Worm (Caenorhabditis elegans) whole organism, L3 larva: ENCODE measurements around the gene klp-11.

ENCODE experiments used
- R02D3.7 ChIP-seq: fragments of 150-350 bp; optimal IDR thresholded peaks from 2 replicates; lab custom pipeline; 2014; ENCODE audit warnings: missing biosample characterization, missing genetic modification characterization
- ZK546.5 ChIP-seq: sonication (generic microtip); optimal IDR thresholded peaks from 2 replicates; lab custom pipeline; 2017; ENCODE audit warnings: missing biosample characterization, missing genetic modification characterization
- aly-2 ChIP-seq: fragments of 150-350 bp; optimal IDR thresholded peaks from 2 replicates; lab custom pipeline; 2014; ENCODE audit warnings: missing biosample characterization, missing genetic modification characterization
- ama-1 ChIP-seq: fragments of 150-350 bp; optimal IDR thresholded peaks from 2 replicates; lab custom pipeline; 2018
- ceh-16 ChIP-seq: sonication (generic microtip); optimal IDR thresholded peaks from 2 replicates; lab custom pipeline; 2017; ENCODE audit warnings: missing biosample characterization, missing genetic modification characterization
- ceh-28 ChIP-seq: fragments of 150-350 bp; optimal IDR thresholded peaks from 2 replicates; lab custom pipeline; 2014; ENCODE audit warnings: missing biosample characterization, missing genetic modification reagents, missing genetic modification characterization
- ceh-82 ChIP-seq: fragments of 150-350 bp; optimal IDR thresholded peaks from 2 replicates; lab custom pipeline; 2014; ENCODE audit warnings: missing biosample characterization, missing genetic modification characterization
- ceh-9 ChIP-seq: sonication (generic microtip); optimal IDR thresholded peaks from 2 replicates; lab custom pipeline; 2018; ENCODE audit warnings: missing biosample characterization, missing genetic modification characterization
- egl-27 ChIP-seq: sonication (generic microtip); optimal IDR thresholded peaks from 4 replicates; lab custom pipeline; 2017; ENCODE audit warnings: missing biosample characterization, missing genetic modification reagents, missing genetic modification characterization
- elt-2 ChIP-seq: sonication (generic microtip); optimal IDR thresholded peaks from 2 replicates; lab custom pipeline; 2016; ENCODE audit warnings: missing genetic modification reagents, mild to moderate bottlenecking, missing genetic modification characterization, missing compliant biosample characterization
- elt-3 ChIP-seq, 3 experiments: fragments of 150-350 bp in 1 of 3; sonication (generic microtip) in 2 of 3; optimal IDR thresholded peaks; 2 replicates in 2 of 3; 4 replicates in 1 of 3; lab custom pipeline; 2014 to 2017; ENCODE audit warnings: missing biosample characterization in 3 of 3, missing genetic modification characterization in 3 of 3
- fkh-10 ChIP-seq: sonication (generic microtip); optimal IDR thresholded peaks from 2 replicates; lab custom pipeline; 2017; ENCODE audit warnings: missing biosample characterization, missing genetic modification reagents, missing genetic modification characterization
- fkh-2 ChIP-seq: fragments of 150-350 bp; optimal IDR thresholded peaks from 2 replicates; lab custom pipeline; 2014; ENCODE audit warnings: missing biosample characterization, missing genetic modification reagents, missing genetic modification characterization
- fos-1 ChIP-seq: fragments of 150-350 bp; optimal IDR thresholded peaks from 2 replicates; lab custom pipeline; 2014; ENCODE audit warnings: missing biosample characterization, missing genetic modification characterization
- jun-1 ChIP-seq: fragments of 150-350 bp; optimal IDR thresholded peaks from 2 replicates; lab custom pipeline; 2014; ENCODE audit warnings: missing biosample characterization, missing genetic modification reagents, missing genetic modification characterization
- lin-15B ChIP-seq: fragments of 150-350 bp; optimal IDR thresholded peaks from 2 replicates; lab custom pipeline; 2014; ENCODE audit warnings: missing biosample characterization, missing genetic modification characterization
- lin-39 ChIP-seq: fragments of 150-350 bp; optimal IDR thresholded peaks from 2 replicates; lab custom pipeline; 2018; ENCODE audit warnings: missing biosample characterization, missing genetic modification reagents, missing genetic modification characterization
- mml-1 ChIP-seq: fragments of 150-350 bp; sonication (generic microtip); optimal IDR thresholded peaks from 3 replicates; lab custom pipeline; 2014; ENCODE audit warnings: missing biosample characterization, missing genetic modification characterization
- nhr-11 ChIP-seq: fragments of 150-350 bp; optimal IDR thresholded peaks from 2 replicates; lab custom pipeline; 2014; ENCODE audit warnings: missing biosample characterization, missing genetic modification characterization
- nhr-12 ChIP-seq: fragments of 150-350 bp; optimal IDR thresholded peaks from 2 replicates; lab custom pipeline; 2014; ENCODE audit warnings: missing biosample characterization, missing genetic modification characterization
- nhr-23 ChIP-seq: fragments of 150-350 bp; optimal IDR thresholded peaks from 2 replicates; lab custom pipeline; 2014; ENCODE audit warnings: missing biosample characterization, missing genetic modification reagents, missing genetic modification characterization
- nhr-237 ChIP-seq: fragments of 150-350 bp; optimal IDR thresholded peaks from 2 replicates; lab custom pipeline; 2014; ENCODE audit warnings: missing biosample characterization, missing genetic modification characterization
- nhr-28 ChIP-seq: fragments of 150-350 bp; optimal IDR thresholded peaks from 2 replicates; lab custom pipeline; 2014; ENCODE audit warnings: missing biosample characterization, missing genetic modification characterization
- nhr-43 ChIP-seq: sonication (generic microtip); optimal IDR thresholded peaks from 2 replicates; lab custom pipeline; 2016; ENCODE audit warnings: mild to moderate bottlenecking, missing genetic modification characterization, missing compliant biosample characterization; ENCODE audit not compliant: poor library complexity, severe bottlenecking
- nhr-76 ChIP-seq: fragments of 150-350 bp; sonication (generic microtip); optimal IDR thresholded peaks from 5 replicates; lab custom pipeline; 2014; ENCODE audit warnings: missing biosample characterization, missing genetic modification characterization
- pha-4 ChIP-seq: fragments of 150-350 bp; optimal IDR thresholded peaks from 2 replicates; lab custom pipeline; 2014; ENCODE audit warnings: missing biosample characterization, missing genetic modification reagents, missing genetic modification characterization
- sea-2 ChIP-seq: fragments of 150-350 bp; sonication (generic microtip); optimal IDR thresholded peaks from 4 replicates; lab custom pipeline; 2014; ENCODE audit warnings: missing biosample characterization, missing genetic modification reagents, missing genetic modification characterization
- skn-1 ChIP-seq: fragments of 150-350 bp; optimal IDR thresholded peaks from 2 replicates; lab custom pipeline; 2014; ENCODE audit warnings: missing biosample characterization, missing genetic modification characterization
- tbx-2 ChIP-seq: sonication (generic microtip); optimal IDR thresholded peaks from 2 replicates; lab custom pipeline; 2016; ENCODE audit warnings: mild to moderate bottlenecking, missing genetic modification characterization, missing compliant biosample characterization
- unc-39 ChIP-seq: sonication (generic microtip); optimal IDR thresholded peaks from 4 replicates; lab custom pipeline; 2017; ENCODE audit warnings: missing biosample characterization, missing genetic modification characterization
- unc-62 ChIP-seq: fragments of 150-350 bp; sonication (generic microtip); optimal IDR thresholded peaks from 4 replicates; lab custom pipeline; 2014; ENCODE audit warnings: missing biosample characterization, missing genetic modification reagents, missing genetic modification characterization
- zag-1 ChIP-seq: fragments of 150-350 bp; optimal IDR thresholded peaks from 2 replicates; lab custom pipeline; 2014; ENCODE audit warnings: missing biosample characterization, missing genetic modification characterization
- ztf-11 ChIP-seq: fragments of 150-350 bp; optimal IDR thresholded peaks from 2 replicates; lab custom pipeline; 2014; ENCODE audit warnings: missing biosample characterization, missing genetic modification characterization

The klp-11 gene

ce11 chrIV:8743654-8744332 lies 18.1 kb downstream of the klp-11 start, which contains the start of gene F21D5.7 (continued):
- no peak for TF ChIP-seq nhr-28
- no peak for TF ChIP-seq fos-1 (tag; lab: Kevin White, UChicago)
- peak; percentile 32 for TF ChIP-seq jun-1
- TF ChIP-seq ceh-28, result peak; percentile 2
- TF ChIP-seq nhr-12, result no peak
- no peak for TF ChIP-seq nhr-237 (tag; lab: Kevin White, UChicago)
- TF ChIP-seq ZK546.5 (tag; lab: Kevin White, UChicago), result no peak
- TF ChIP-seq ceh-82, result no peak
- no peak for TF ChIP-seq sea-2 (GFP tag; lab: Kevin White, UChicago)
- no peak for TF ChIP-seq ztf-11
- peak; percentile 34 for TF ChIP-seq lin-39 (tag; lab: Kevin White, UChicago)
- no peak for TF ChIP-seq unc-62 (GFP tag; lab: Kevin White, UChicago)
- no peak for TF ChIP-seq nhr-76 (tag; lab: Kevin White, UChicago)
- no peak for TF ChIP-seq ceh-16 (tag; lab: Kevin White, UChicago)
- TF ChIP-seq elt-2 (tag; lab: Kevin White, UChicago), result peak; percentile 73
- no peak for TF ChIP-seq fkh-10 (GFP tag; lab: Kevin White, UChicago)

- TF ChIP-seq ama-1 (peak; percentile 0), ceh-16 (tag; lab: Kevin White, UChicago) (no peak), nhr-43 (tag; lab: Kevin White, UChicago) (peak; percentile 25)
These were observed 20.9 kb downstream of the klp-11 start, which contains the start of gene F21D5.6 for ce11 chrIV:8740952-8741438. TSS of gene F21D5.6 (minus strand) at chrIV:8741388.

ce11 chrIV:8739926-8740325 lies 21.9 kb downstream of the klp-11 start, which contains the start of gene mrps-33:
TSS of gene mrps-33 (minus strand) at chrIV:8740026.
- TF ChIP-seq nhr-23 (tag; lab: Kevin White, UChicago) (no peak), ceh-28 (no peak), lin-15B (no peak), skn-1 (tag; lab: Kevin White, UChicago) (no peak), pha-4 (tag; lab: Kevin White, UChicago) (no peak), nhr-12 (no peak), elt-3 (tag; optimal IDR thresholded peaks at IDR 0.05; lab: Kevin White, UChicago) (no peak), mml-1 (tag; lab: Kevin White, UChicago) (no peak), sea-2 (GFP tag; lab: Kevin White, UChicago) (no peak), nhr-11 (tag; lab: Kevin White, UChicago) (no peak), tbx-2 (no peak), unc-39 (no peak)

DNA sequence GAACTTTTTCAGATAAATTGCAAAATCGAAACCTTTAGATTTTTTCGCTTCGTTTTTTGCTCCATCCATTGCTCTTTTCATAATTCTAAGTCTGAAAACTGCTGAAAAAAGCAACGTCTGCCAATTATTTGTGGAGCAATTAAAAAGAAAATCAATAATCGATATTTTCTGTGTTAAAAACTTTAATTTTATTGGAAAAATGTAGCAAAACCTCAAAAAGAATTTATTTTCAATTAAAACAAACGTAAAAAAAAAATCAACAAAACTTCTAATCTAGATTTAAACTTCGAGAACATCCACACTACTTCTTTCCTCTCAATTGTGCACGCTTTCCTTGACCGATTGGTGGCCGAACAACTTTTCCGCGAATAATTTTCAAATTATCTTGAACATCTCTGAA lies 22.6 kb downstream of the klp-11 start, which contains the start of gene F21D5.5:
Gene F21D5.5 (minus strand): TSS at position 101 of the 400 bp plus-strand sequence.
- TF ChIP-seq elt-2 (tag; lab: Kevin White, UChicago) (no peak), unc-39 (no peak), R02D3.7 (tag; lab: Kevin White, UChicago) (no peak), aly-2 (no peak), ceh-16 (tag; lab: Kevin White, UChicago) (no peak), pha-4 (tag; lab: Kevin White, UChicago) (no peak), ZK546.5 (tag; lab: Kevin White, UChicago) (no peak), egl-27 (tag; lab: Kevin White, UChicago) (no peak)

ce11 chrIV:8737787-8738186 lies 24.1 kb downstream of the klp-11 start, which contains the start of gene F21D5.4:
TSS of gene F21D5.4 (plus strand) at chrIV:8738087.
- TF ChIP-seq ceh-28 (no peak), lin-39 (tag; lab: Kevin White, UChicago) (no peak), nhr-43 (tag; lab: Kevin White, UChicago) (no peak), egl-27 (tag; lab: Kevin White, UChicago) (no peak), fkh-2 (tag; lab: Kevin White, UChicago) (no peak), ceh-82 (no peak), ceh-9 (no peak), mml-1 (tag; lab: Kevin White, UChicago) (no peak), nhr-23 (tag; lab: Kevin White, UChicago) (no peak), jun-1 (no peak), pha-4 (tag; lab: Kevin White, UChicago) (no peak), zag-1 (tag; lab: Kevin White, UChicago) (no peak), lin-15B (no peak), elt-2 (tag; lab: Kevin White, UChicago) (no peak), aly-2 (no peak)
- TF ChIP-seq, all 47 proteins: peak for 0
